Worm (Caenorhabditis elegans) whole organism, L2 larva: ENCODE results near the gene F18A1.7.

Experiments
- C34F6.9 ChIP-seq: fragments of 150-350 bp; optimal IDR thresholded peaks from 2 replicates; lab custom pipeline; 2014; ENCODE audit warnings: missing biosample characterization, missing genetic modification characterization
- alr-1 ChIP-seq: fragments of 150-350 bp; optimal IDR thresholded peaks from 2 replicates; lab custom pipeline; 2014; ENCODE audit warnings: missing biosample characterization, missing genetic modification characterization
- aly-2 ChIP-seq: fragments of 150-350 bp; optimal IDR thresholded peaks from 2 replicates; lab custom pipeline; 2014; ENCODE audit warnings: missing biosample characterization, missing genetic modification characterization
- ama-1 ChIP-seq: fragments of 150-350 bp; optimal IDR thresholded peaks from 2 replicates; lab custom pipeline; 2018; ENCODE audit warnings: inconsistent platforms
- ceh-82 ChIP-seq: fragments of 150-350 bp; optimal IDR thresholded peaks from 2 replicates; lab custom pipeline; 2014; ENCODE audit warnings: missing biosample characterization, missing genetic modification characterization
- lin-39 ChIP-seq: fragments of 150-350 bp; optimal IDR thresholded peaks from 2 replicates; lab custom pipeline; 2014; ENCODE audit warnings: missing biosample characterization, missing genetic modification reagents, missing genetic modification characterization
- mab-5 ChIP-seq: fragments of 150-350 bp; optimal IDR thresholded peaks from 2 replicates; lab custom pipeline; 2014; ENCODE audit warnings: missing biosample characterization, missing genetic modification characterization
- mdl-1 ChIP-seq, 2 experiments: fragments of 150-350 bp in 1 of 2; sonication (generic microtip) in 1 of 2; optimal IDR thresholded peaks; 2 replicates each; lab custom pipeline; 2017; ENCODE audit warnings: missing biosample characterization in 2 of 2, missing genetic modification characterization in 2 of 2
- nhr-25 ChIP-seq: fragments of 150-350 bp; sonication (generic microtip); optimal IDR thresholded peaks from 3 replicates; lab custom pipeline; 2014; ENCODE audit warnings: missing biosample characterization, missing genetic modification characterization
- sem-4 ChIP-seq: fragments of 150-350 bp; optimal IDR thresholded peaks from 2 replicates; lab custom pipeline; 2014; ENCODE audit warnings: missing biosample characterization, missing genetic modification reagents, missing genetic modification characterization
- skn-1 ChIP-seq: sonication (generic microtip); optimal IDR thresholded peaks from 2 replicates; lab custom pipeline; 2017; ENCODE audit warnings: missing biosample characterization, missing genetic modification characterization
- snpc-4 ChIP-seq: fragments of 150-350 bp; optimal IDR thresholded peaks from 2 replicates; lab custom pipeline; 2014; ENCODE audit warnings: missing biosample characterization, missing genetic modification characterization

DNA sequence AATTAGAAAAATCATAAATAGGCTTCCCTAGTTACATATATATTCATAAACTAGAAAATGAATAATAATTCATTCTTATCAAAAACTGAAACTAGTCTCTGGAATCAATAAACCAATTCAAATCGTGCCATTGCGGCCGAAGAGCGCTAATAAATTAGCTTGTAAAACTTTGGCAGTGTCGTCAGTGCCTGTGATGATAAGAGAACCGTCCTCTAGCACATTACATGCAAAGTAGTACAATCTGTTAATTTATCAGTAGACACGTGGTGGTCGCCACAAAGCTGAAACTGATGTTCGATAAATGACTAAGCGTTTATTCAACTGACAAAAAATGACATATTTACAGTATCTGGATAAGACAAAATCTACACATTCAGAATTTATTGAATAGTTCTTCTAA lies 32.1 kb upstream of the F18A1.7 start:
- TF ChIP-seq skn-1 (tag; lab: Kevin White, UChicago) (no peak), nhr-25 (tag; lab: Kevin White, UChicago) (no peak), C34F6.9 (tag; lab: Kevin White, UChicago) (no peak), ceh-82 (tag; lab: Kevin White, UChicago) (no peak), mab-5 (tag; lab: Kevin White, UChicago) (no peak), snpc-4 (tag; lab: Kevin White, UChicago) (no peak), ama-1 (lab: Kevin White, UChicago) (no peak), lin-39 (tag; lab: Kevin White, UChicago) (no peak), alr-1 (no peak), sem-4 (tag; lab: Kevin White, UChicago) (no peak), mdl-1 (tag; optimal IDR thresholded peaks at IDR 0.05; lab: Kevin White, UChicago) (peak in 1 of 2 experiments; percentile 17), aly-2 (tag; lab: Kevin White, UChicago) (no peak)
